Fruit fly (Drosophila melanogaster) whole organism, embryonic: ENCODE data around the gene CG17996.
A peak's percentile ranks its signal among the peaks of the same experiment; 100 is the strongest.

Experiments
- Ada2b ChIP-seq: fragments of 200-800 bp; sonication (Bioruptor generic); IDR thresholded peaks from 2 replicates; pipeline ENCODE4 v1.3.6; 2022; ENCODE audit warnings: missing biosample characterization, missing genetic modification characterization
- Blimp-1 ChIP-seq: fragments of 200-800 bp; sonication (Bioruptor generic); optimal IDR thresholded peaks from 3 replicates; lab custom pipeline; 2018; ENCODE audit warnings: missing biosample characterization, missing genetic modification characterization, mild to moderate bottlenecking, moderate library complexity, missing genetic modification reagents
- CG10274 ChIP-seq: fragments of 200-800 bp; sonication (Bioruptor generic); optimal IDR thresholded peaks from 3 replicates; lab custom pipeline; 2017; ENCODE audit warnings: missing biosample characterization, mild to moderate bottlenecking, missing genetic modification characterization
- CG11696 ChIP-seq: fragments of 200-800 bp; sonication (Bioruptor generic); IDR thresholded peaks from 2 replicates; pipeline ENCODE4 v1.3.6; 2022; ENCODE audit warnings: missing biosample characterization, missing genetic modification characterization
- CG13624 ChIP-seq: fragments of 200-800 bp; sonication (Bioruptor generic); optimal IDR thresholded peaks from 2 replicates; lab custom pipeline; 2016; ENCODE audit warnings: missing biosample characterization, missing genetic modification characterization
- CG13894 ChIP-seq: fragments of 200-800 bp; sonication (Bioruptor generic); optimal IDR thresholded peaks from 3 replicates; lab custom pipeline; 2018; ENCODE audit warnings: missing biosample characterization, mild to moderate bottlenecking, missing genetic modification characterization, moderate library complexity
- CG15696 ChIP-seq: fragments of 200-800 bp; sonication (Bioruptor generic); optimal IDR thresholded peaks from 2 replicates; lab custom pipeline; 2019; ENCODE audit warnings: missing biosample characterization, mild to moderate bottlenecking, missing genetic modification characterization, moderate library complexity
- CG18476 ChIP-seq: fragments of 200-800 bp; sonication (Bioruptor generic); optimal IDR thresholded peaks from 2 replicates; lab custom pipeline; 2016; ENCODE audit warnings: missing biosample characterization, mild to moderate bottlenecking, missing genetic modification characterization
- CG18764 ChIP-seq: fragments of 200-800 bp; sonication (Bioruptor generic); optimal IDR thresholded peaks from 3 replicates; lab custom pipeline; 2016; ENCODE audit warnings: missing biosample characterization, missing genetic modification characterization
- CG2129 ChIP-seq: fragments of 200-800 bp; sonication (Bioruptor generic); IDR thresholded peaks from 2 replicates; pipeline ENCODE4 v1.3.6; 2022; ENCODE audit warnings: missing biosample characterization, missing genetic modification characterization; ENCODE audit not compliant: partially characterized antibody
- CG3407 ChIP-seq: fragments of 200-800 bp; sonication (Bioruptor generic); optimal IDR thresholded peaks from 2 replicates; lab custom pipeline; 2018; ENCODE audit warnings: missing biosample characterization, mild to moderate bottlenecking, missing genetic modification characterization
- CG4404 ChIP-seq: fragments of 200-800 bp; sonication (Bioruptor generic); IDR thresholded peaks from 2 replicates; pipeline ENCODE4 v1.3.6; 2022; ENCODE audit warnings: missing biosample characterization, missing genetic modification characterization
- CG4707 ChIP-seq: fragments of 200-800 bp; sonication (Bioruptor generic); optimal IDR thresholded peaks from 2 replicates; lab custom pipeline; 2018; ENCODE audit warnings: missing biosample characterization, mild to moderate bottlenecking, missing genetic modification characterization, moderate library complexity
- CG4820 ChIP-seq: fragments of 200-800 bp; sonication (Bioruptor generic); optimal IDR thresholded peaks from 3 replicates; lab custom pipeline; 2016; ENCODE audit warnings: missing biosample characterization, missing genetic modification characterization
- CG4854 ChIP-seq: fragments of 200-800 bp; sonication (Bioruptor generic); optimal IDR thresholded peaks from 2 replicates; lab custom pipeline; 2016; ENCODE audit warnings: missing biosample characterization, missing genetic modification characterization, inconsistent platforms
- CG6791 ChIP-seq: fragments of 200-800 bp; sonication (Bioruptor generic); IDR thresholded peaks from 3 replicates; pipeline ENCODE4 v1.3.6; 2022; ENCODE audit warnings: missing biosample characterization, missing genetic modification characterization; ENCODE audit not compliant: partially characterized antibody
- CG7372 ChIP-seq: fragments of 200-800 bp; sonication (Bioruptor generic); IDR thresholded peaks from 2 replicates; pipeline ENCODE4 v1.3.6; 2022; ENCODE audit warnings: missing biosample characterization, missing genetic modification characterization
- CG7786 ChIP-seq: fragments of 200-800 bp; sonication (Bioruptor generic); optimal IDR thresholded peaks from 2 replicates; lab custom pipeline; 2016; ENCODE audit warnings: missing biosample characterization, missing genetic modification characterization
- CG7839 ChIP-seq: fragments of 200-800 bp; sonication (Bioruptor generic); optimal IDR thresholded peaks from 3 replicates; lab custom pipeline; 2018; ENCODE audit warnings: missing biosample characterization, mild to moderate bottlenecking, missing genetic modification characterization, moderate library complexity
- CG8290 ChIP-seq, 3 experiments: fragments of 200-800 bp; sonication (Bioruptor generic); optimal IDR thresholded peaks; 2 replicates each; lab custom pipeline; 2016 to 2019; ENCODE audit warnings: missing biosample characterization in 3 of 3, missing genetic modification characterization in 3 of 3, mild to moderate bottlenecking in 2 of 3, moderate library complexity in 1 of 3
- CHES-1-like ChIP-seq: fragments of 200-800 bp; sonication (Bioruptor generic); optimal IDR thresholded peaks from 2 replicates; lab custom pipeline; 2016; ENCODE audit warnings: missing biosample characterization, missing genetic modification characterization
- Camta ChIP-seq: fragments of 200-800 bp; sonication (Bioruptor generic); optimal IDR thresholded peaks from 2 replicates; lab custom pipeline; 2016; ENCODE audit warnings: missing biosample characterization, missing genetic modification characterization
- CoRest ChIP-seq: fragments of 200-800 bp; sonication (Bioruptor generic); optimal IDR thresholded peaks from 3 replicates; lab custom pipeline; 2018; ENCODE audit warnings: missing biosample characterization, mild to moderate bottlenecking, missing genetic modification characterization, moderate library complexity
- Ets65A ChIP-seq: fragments of 200-800 bp; sonication (Bioruptor generic); peaks from one replicate; lab custom pipeline; 2016; ENCODE audit warnings: missing biosample characterization, missing genetic modification characterization
- GATAe ChIP-seq: fragments of 200-800 bp; sonication (Bioruptor generic); conservative IDR thresholded peaks from 2 replicates; pipeline ENCODE4 v1.3.6; 2022; ENCODE audit warnings: missing biosample characterization, missing genetic modification characterization
- H15 ChIP-seq: fragments of 200-800 bp; sonication (Bioruptor generic); IDR thresholded peaks from 3 replicates; pipeline ENCODE4 v1.3.6; 2022; ENCODE audit warnings: missing biosample characterization, missing genetic modification characterization
- Meics ChIP-seq: fragments of 200-800 bp; sonication (Bioruptor generic); optimal IDR thresholded peaks from 2 replicates; lab custom pipeline; 2017; ENCODE audit warnings: missing biosample characterization, mild to moderate bottlenecking, missing genetic modification characterization
- Optix ChIP-seq: fragments of 200-800 bp; sonication (Bioruptor generic); IDR thresholded peaks from 3 replicates; pipeline ENCODE4 v1.3.6; 2022; ENCODE audit warnings: missing biosample characterization, missing genetic modification characterization
- TFAM ChIP-seq: fragments of 200-800 bp; sonication (Bioruptor generic); optimal IDR thresholded peaks from 2 replicates; lab custom pipeline; 2017; ENCODE audit warnings: missing biosample characterization, missing genetic modification characterization, inconsistent platforms
- Vsx1 ChIP-seq: fragments of 200-800 bp; sonication (Bioruptor generic); optimal IDR thresholded peaks from 2 replicates; lab custom pipeline; 2017; ENCODE audit warnings: missing biosample characterization, mild to moderate bottlenecking, missing genetic modification characterization, missing genetic modification reagents
- az2 ChIP-seq: fragments of 200-800 bp; sonication (Bioruptor generic); optimal IDR thresholded peaks from 3 replicates; lab custom pipeline; 2016; ENCODE audit warnings: missing biosample characterization, missing genetic modification characterization
- caup ChIP-seq: fragments of 200-800 bp; sonication (Bioruptor generic); optimal IDR thresholded peaks from 3 replicates; lab custom pipeline; 2017; ENCODE audit warnings: missing biosample characterization, mild to moderate bottlenecking, missing genetic modification characterization, moderate library complexity; ENCODE audit not compliant: severe bottlenecking
- cg ChIP-seq: fragments of 200-800 bp; sonication (Bioruptor generic); optimal IDR thresholded peaks from 3 replicates; lab custom pipeline; 2019; ENCODE audit warnings: missing biosample characterization, mild to moderate bottlenecking, missing genetic modification characterization, moderate library complexity
- chif ChIP-seq, 2 experiments: fragments of 200-800 bp; sonication (Bioruptor generic); optimal IDR thresholded peaks; 3 replicates each; lab custom pipeline; 2016; ENCODE audit warnings: missing biosample characterization in 2 of 2, missing genetic modification characterization in 2 of 2
- ci ChIP-seq: fragments of 200-800 bp; sonication (Bioruptor generic); IDR thresholded peaks from 3 replicates; pipeline ENCODE4 v1.3.6; 2022; ENCODE audit warnings: missing biosample characterization, missing genetic modification characterization
- ems ChIP-seq: fragments of 200-800 bp; sonication (Bioruptor generic); optimal IDR thresholded peaks from 3 replicates; lab custom pipeline; 2016; ENCODE audit warnings: missing biosample characterization, missing genetic modification characterization
- eve ChIP-seq, 2 experiments: fragments of >200 bp; optimal IDR thresholded peaks; 2 replicates each; lab custom pipeline; 2017; ENCODE audit warnings: missing biosample characterization in 2 of 2, missing genetic modification characterization in 2 of 2
- mirr ChIP-seq: fragments of 200-800 bp; sonication (Bioruptor generic); optimal IDR thresholded peaks from 3 replicates; lab custom pipeline; 2018; ENCODE audit warnings: missing biosample characterization, mild to moderate bottlenecking, missing genetic modification characterization
- mld ChIP-seq: fragments of 200-800 bp; sonication (Bioruptor generic); IDR thresholded peaks from 3 replicates; pipeline ENCODE4 v1.3.6; 2022; ENCODE audit warnings: missing biosample characterization, missing genetic modification characterization; ENCODE audit not compliant: partially characterized antibody
- nom ChIP-seq: fragments of 200-800 bp; sonication (Bioruptor generic); optimal IDR thresholded peaks from 2 replicates; lab custom pipeline; 2017; ENCODE audit warnings: missing biosample characterization, missing genetic modification characterization, mild to moderate bottlenecking, moderate library complexity, missing genetic modification reagents
- pb ChIP-seq: fragments of 200-800 bp; sonication (Bioruptor generic); optimal IDR thresholded peaks from 3 replicates; lab custom pipeline; 2016; ENCODE audit warnings: missing biosample characterization, missing genetic modification characterization
- ranshi ChIP-seq: fragments of 200-800 bp; sonication (Bioruptor generic); IDR thresholded peaks from 2 replicates; pipeline ENCODE4 v1.3.6; 2022; ENCODE audit warnings: missing biosample characterization, missing genetic modification characterization
- scrt ChIP-seq: fragments of 200-800 bp; sonication (Bioruptor generic); optimal IDR thresholded peaks from 2 replicates; lab custom pipeline; 2018; ENCODE audit warnings: missing biosample characterization, mild to moderate bottlenecking, missing genetic modification characterization, moderate library complexity
- sens-2 ChIP-seq: fragments of 200-800 bp; sonication (Bioruptor generic); IDR thresholded peaks from 2 replicates; pipeline ENCODE4 v1.3.6; 2022; ENCODE audit warnings: missing biosample characterization, missing genetic modification characterization
- sima ChIP-seq: fragments of 200-800 bp; sonication (Bioruptor generic); optimal IDR thresholded peaks from 2 replicates; lab custom pipeline; 2016; ENCODE audit warnings: missing biosample characterization, missing genetic modification characterization
- sob ChIP-seq: fragments of 200-800 bp; sonication (Bioruptor generic); IDR thresholded peaks from 2 replicates; pipeline ENCODE4 v1.3.6; 2022; ENCODE audit warnings: missing biosample characterization, missing genetic modification characterization
- sr ChIP-seq: fragments of 200-800 bp; sonication (Bioruptor generic); IDR thresholded peaks from 3 replicates; pipeline ENCODE4 v1.3.6; 2022; ENCODE audit warnings: missing biosample characterization, missing genetic modification characterization
- tin ChIP-seq: fragments of 200-800 bp; sonication (Bioruptor generic); optimal IDR thresholded peaks from 3 replicates; lab custom pipeline; 2016; ENCODE audit warnings: missing biosample characterization, missing genetic modification characterization
- yki ChIP-seq: fragments of >200 bp; optimal IDR thresholded peaks from 3 replicates; lab custom pipeline; 2018
- zfh1 ChIP-seq: fragments of 200-800 bp; sonication (Bioruptor generic); IDR thresholded peaks from 3 replicates; pipeline ENCODE4 v1.3.6; 2022; ENCODE audit warnings: missing biosample characterization, missing genetic modification characterization

Gene CG17996

DNA sequence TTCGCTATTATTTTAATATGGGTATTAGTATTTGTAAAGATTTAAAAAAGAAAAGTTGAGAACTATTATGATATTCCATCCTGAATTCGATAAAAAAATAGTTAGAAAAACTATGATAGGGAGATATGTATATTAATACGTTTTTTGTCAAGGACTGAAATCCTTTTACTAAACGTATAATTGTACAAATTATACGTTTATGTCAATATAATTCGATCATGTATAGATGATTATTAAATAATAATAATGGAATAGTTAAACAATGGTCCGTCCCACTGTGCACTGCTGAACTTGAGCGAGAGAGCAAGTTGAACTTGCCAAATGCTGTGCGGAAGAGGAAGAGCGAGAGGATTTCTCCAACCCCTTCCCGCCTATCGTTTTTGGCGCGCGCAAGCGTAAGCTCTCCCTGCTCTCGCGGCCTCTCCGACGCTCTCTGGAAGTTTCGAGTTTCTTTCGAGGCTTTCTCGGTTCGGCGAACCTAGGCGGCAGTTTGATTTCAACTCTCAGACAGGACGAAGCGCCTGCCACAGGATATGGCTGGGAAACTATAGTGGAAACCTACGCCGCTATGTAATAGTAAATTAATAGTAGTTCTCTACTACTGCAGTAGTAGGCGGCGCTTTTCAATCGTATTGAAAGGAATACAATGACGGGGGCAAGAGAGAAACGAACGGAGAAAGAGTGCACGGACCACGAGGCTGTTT is 45.8 kb downstream of the CG17996 start (continued):
- TF ChIP-seq CG15696 (tag; lab: Kevin White, UChicago) (no peak), chif (GFP tag; optimal IDR thresholded peaks at IDR 0.05; lab: Kevin White, UChicago) (no peak), eve (GFP tag; optimal IDR thresholded peaks at IDR 0.05; lab: Kevin White, UChicago) (peak in 1 of 2 experiments; percentile 71), CG13624 (GFP tag; lab: Kevin White, UChicago) (no peak), CG10274 (no peak), Ada2b (GFP tag; lab: Robert Waterston, UW) (peak; percentile 44), CG6791 (GFP tag; lab: Robert Waterston, UW) (no peak), ranshi (GFP tag; lab: Robert Waterston, UW) (no peak), caup (GFP tag; lab: Kevin White, UChicago) (peak; percentile 44), CG11696 (no peak), Vsx1 (GFP tag; lab: Kevin White, UChicago) (no peak), ems (GFP tag; lab: Kevin White, UChicago) (no peak), Optix (GFP tag; lab: Robert Waterston, UW) (no peak), CG4404 (no peak), sob (GFP tag; lab: Robert Waterston, UW) (no peak), CG13894 (peak; percentile 14), yki (lab: Kevin White, UChicago) (peak; percentile 16), mld (no peak), CG7786 (GFP tag; lab: Kevin White, UChicago) (no peak), CG8290 (GFP tag; optimal IDR thresholded peaks at IDR 0.05; lab: Kevin White, UChicago) (no peak), CG8290 (tag; optimal IDR thresholded peaks at IDR 0.05; lab: Kevin White, UChicago) (no peak), CG4820 (GFP tag; lab: Kevin White, UChicago) (no peak), ci (peak; percentile 20; the same call in 1 of the 3 replicates), Meics (GFP tag; lab: Kevin White, UChicago) (peak; percentile 69), sens-2 (GFP tag; lab: Robert Waterston, UW) (no peak), sr (GFP tag; lab: Robert Waterston, UW) (no peak), az2 (peak; percentile 38), zfh1 (GFP tag; lab: Robert Waterston, UW) (no peak; the same call in 2 of the 3 replicates), mirr (GFP tag; lab: Kevin White, UChicago) (no peak), sima (GFP tag; lab: Kevin White, UChicago) (no peak), Blimp-1 (peak; percentile 72), CG7839 (peak; percentile 82), CG2129 (no peak), CG18764 (GFP tag; lab: Kevin White, UChicago) (no peak), CHES-1-like (GFP tag; lab: Kevin White, UChicago) (no peak), scrt (peak; percentile 15), TFAM (GFP tag; lab: Kevin White, UChicago) (no peak), Camta (GFP tag; lab: Kevin White, UChicago) (no peak), CG7372 (GFP tag; lab: Robert Waterston, UW) (0 out of 2 replicates have a peak, but pooled peaks have one; percentile 18), tin (GFP tag; lab: Kevin White, UChicago) (no peak), CG18476 (GFP tag; lab: Kevin White, UChicago) (no peak), pb (no peak), cg (GFP tag; lab: Kevin White, UChicago) (no peak), CG4707 (GFP tag; lab: Kevin White, UChicago) (peak; percentile 65), CG4854 (no peak), H15 (no peak), Ets65A (GFP tag; lab: Kevin White, UChicago) (no peak), CoRest (peak; percentile 81), nom (GFP tag; lab: Kevin White, UChicago) (peak; percentile 36), CG3407 (GFP tag; lab: Kevin White, UChicago) (peak; percentile 20), GATAe (GFP tag; lab: Robert Waterston, UW) (no peak)
